Worm (Caenorhabditis elegans) whole organism, L3 larva: ENCODE measurements around the gene R12B2.6.

ENCODE experiments used
- aly-2 ChIP-seq: fragments of 150-350 bp; optimal IDR thresholded peaks from 2 replicates; lab custom pipeline; 2014; ENCODE audit warnings: missing biosample characterization, missing genetic modification characterization
- ceh-9 ChIP-seq: sonication (generic microtip); optimal IDR thresholded peaks from 2 replicates; lab custom pipeline; 2018; ENCODE audit warnings: missing biosample characterization, missing genetic modification characterization
- fkh-2 ChIP-seq: fragments of 150-350 bp; optimal IDR thresholded peaks from 2 replicates; lab custom pipeline; 2014; ENCODE audit warnings: missing biosample characterization, missing genetic modification reagents, missing genetic modification characterization
- mdl-1 ChIP-seq: fragments of 150-350 bp; optimal IDR thresholded peaks from 2 replicates; lab custom pipeline; 2014; ENCODE audit warnings: missing biosample characterization, missing genetic modification characterization
- nhr-11 ChIP-seq: fragments of 150-350 bp; optimal IDR thresholded peaks from 2 replicates; lab custom pipeline; 2014; ENCODE audit warnings: missing biosample characterization, missing genetic modification characterization
- nhr-237 ChIP-seq: fragments of 150-350 bp; optimal IDR thresholded peaks from 2 replicates; lab custom pipeline; 2014; ENCODE audit warnings: missing biosample characterization, missing genetic modification characterization
- nhr-25 ChIP-seq: sonication (generic microtip); optimal IDR thresholded peaks from 2 replicates; lab custom pipeline; 2017; ENCODE audit warnings: missing biosample characterization, missing genetic modification characterization
- nhr-76 ChIP-seq: fragments of 150-350 bp; sonication (generic microtip); optimal IDR thresholded peaks from 5 replicates; lab custom pipeline; 2014; ENCODE audit warnings: missing biosample characterization, missing genetic modification characterization
- skn-1 ChIP-seq: fragments of 150-350 bp; optimal IDR thresholded peaks from 2 replicates; lab custom pipeline; 2014; ENCODE audit warnings: missing biosample characterization, missing genetic modification characterization
- tbx-2 ChIP-seq: sonication (generic microtip); optimal IDR thresholded peaks from 2 replicates; lab custom pipeline; 2016; ENCODE audit warnings: mild to moderate bottlenecking, missing genetic modification characterization, missing compliant biosample characterization

Gene R12B2.6

DNA sequence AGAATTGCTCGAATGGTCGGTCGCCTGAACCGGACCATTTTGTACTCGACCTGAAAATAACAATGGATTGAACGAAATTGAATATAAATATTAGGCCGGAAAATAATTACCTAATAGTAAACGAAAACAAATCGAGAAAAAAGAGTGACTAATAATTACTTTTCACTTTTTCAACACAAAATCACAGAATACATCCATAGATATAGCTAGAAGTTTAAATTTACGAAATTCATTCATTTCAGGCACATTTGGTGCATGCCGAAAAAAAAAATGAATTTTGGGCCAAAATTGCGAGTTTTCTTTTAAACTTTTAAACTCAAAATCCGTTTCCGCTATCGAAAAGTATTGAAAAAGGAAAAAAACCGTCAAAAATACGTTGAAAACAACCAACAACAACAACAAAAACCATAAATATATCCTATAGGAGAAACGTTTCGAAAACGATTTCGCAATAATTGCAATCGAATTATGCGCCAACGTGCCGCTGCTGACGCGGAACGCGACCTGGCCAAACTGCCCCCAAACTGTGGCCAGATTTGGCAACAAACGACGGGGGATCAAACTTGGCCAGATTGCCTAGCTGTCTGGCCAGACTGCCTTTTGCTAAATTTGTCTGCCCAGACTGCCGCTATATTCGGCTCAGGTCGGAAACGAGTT is 48.6 kb downstream of the R12B2.6 start, which contains the start of gene Y37B11A.3 (continued):
- TF ChIP-seq skn-1 (tag; lab: Kevin White, UChicago) (no peak), nhr-237 (tag; lab: Kevin White, UChicago) (no peak), ceh-9 (no peak), aly-2 (no peak), tbx-2 (tag; lab: Kevin White, UChicago) (peak; percentile 58), nhr-76 (no peak), fkh-2 (tag; lab: Kevin White, UChicago) (no peak), mdl-1 (no peak), nhr-11 (tag; lab: Kevin White, UChicago) (peak; percentile 11), nhr-25 (tag; lab: Kevin White, UChicago) (peak; percentile 85)
